Fruit fly (Drosophila melanogaster) whole organism, embryonic: ENCODE data around the gene bor.

ENCODE experiments used
- Asciz ChIP-seq: fragments of 200-800 bp; sonication (Bioruptor generic); optimal IDR thresholded peaks from 2 replicates; lab custom pipeline; 2017; ENCODE audit warnings: missing biosample characterization, mild to moderate bottlenecking, missing genetic modification characterization, missing genetic modification reagents
- Atf6 ChIP-seq: fragments of 200-800 bp; sonication (Bioruptor generic); IDR thresholded peaks from 2 replicates; pipeline ENCODE4 v1.3.6; 2022; ENCODE audit warnings: missing biosample characterization, missing genetic modification characterization
- CG10274 ChIP-seq: fragments of 200-800 bp; sonication (Bioruptor generic); optimal IDR thresholded peaks from 3 replicates; lab custom pipeline; 2017; ENCODE audit warnings: missing biosample characterization, mild to moderate bottlenecking, missing genetic modification characterization
- CG14441 ChIP-seq: fragments of 200-800 bp; sonication (Bioruptor generic); IDR thresholded peaks from 2 replicates; pipeline ENCODE4 v1.3.6; 2022; ENCODE audit warnings: missing biosample characterization, missing genetic modification characterization
- CG14965 ChIP-seq: fragments of 200-800 bp; sonication (Bioruptor generic); optimal IDR thresholded peaks from 2 replicates; lab custom pipeline; 2016; ENCODE audit warnings: missing biosample characterization, missing genetic modification characterization, borderline replicate concordance
- CG16863 ChIP-seq: fragments of 200-800 bp; sonication (Bioruptor generic); optimal IDR thresholded peaks from 3 replicates; lab custom pipeline; 2016; ENCODE audit warnings: missing biosample characterization, missing genetic modification characterization
- CG18764 ChIP-seq: fragments of 200-800 bp; sonication (Bioruptor generic); optimal IDR thresholded peaks from 3 replicates; lab custom pipeline; 2016; ENCODE audit warnings: missing biosample characterization, missing genetic modification characterization
- CG2199 ChIP-seq: fragments of 200-800 bp; sonication (Bioruptor generic); IDR thresholded peaks from 3 replicates; pipeline ENCODE4 v1.3.6; 2022; ENCODE audit warnings: missing biosample characterization, missing genetic modification characterization
- CG2678 ChIP-seq: fragments of 200-800 bp; sonication (Bioruptor generic); optimal IDR thresholded peaks from 3 replicates; lab custom pipeline; 2019; ENCODE audit warnings: missing biosample characterization, mild to moderate bottlenecking, missing genetic modification characterization, moderate library complexity
- CG4820 ChIP-seq: fragments of 200-800 bp; sonication (Bioruptor generic); optimal IDR thresholded peaks from 3 replicates; lab custom pipeline; 2016; ENCODE audit warnings: missing biosample characterization, missing genetic modification characterization
- CG6654 ChIP-seq: fragments of 200-800 bp; sonication (Bioruptor generic); optimal IDR thresholded peaks from 2 replicates; lab custom pipeline; 2017; ENCODE audit warnings: missing biosample characterization, mild to moderate bottlenecking, missing genetic modification characterization
- CG6813 ChIP-seq: fragments of 200-800 bp; sonication (Bioruptor generic); optimal IDR thresholded peaks from 2 replicates; lab custom pipeline; 2017; ENCODE audit warnings: missing biosample characterization, missing genetic modification characterization, mild to moderate bottlenecking, moderate library complexity, missing genetic modification reagents
- CG7987 ChIP-seq: fragments of 200-800 bp; sonication (Bioruptor generic); optimal IDR thresholded peaks from 2 replicates; lab custom pipeline; 2018; ENCODE audit warnings: missing biosample characterization, mild to moderate bottlenecking, missing genetic modification characterization, moderate library complexity
- CG8290 ChIP-seq, 3 experiments: fragments of 200-800 bp; sonication (Bioruptor generic); optimal IDR thresholded peaks; 2 replicates each; lab custom pipeline; 2016 to 2019; ENCODE audit warnings: missing biosample characterization in 3 of 3, missing genetic modification characterization in 3 of 3, mild to moderate bottlenecking in 2 of 3, moderate library complexity in 1 of 3
- CrebB ChIP-seq: fragments of 200-800 bp; sonication (Bioruptor generic); optimal IDR thresholded peaks from 3 replicates; lab custom pipeline; 2018; ENCODE audit warnings: missing biosample characterization, mild to moderate bottlenecking, missing genetic modification characterization
- E2f2 ChIP-seq: fragments of 200-800 bp; sonication (Bioruptor generic); IDR thresholded peaks from 2 replicates; pipeline ENCODE4 v1.3.6; 2022; ENCODE audit warnings: missing biosample characterization, missing genetic modification characterization
- Ets65A ChIP-seq: fragments of 200-800 bp; sonication (Bioruptor generic); peaks from one replicate; lab custom pipeline; 2016; ENCODE audit warnings: missing biosample characterization, missing genetic modification characterization
- Hand ChIP-seq: fragments of 200-800 bp; sonication (Bioruptor generic); optimal IDR thresholded peaks from 2 replicates; lab custom pipeline; 2017; ENCODE audit warnings: mild to moderate bottlenecking, missing biosample characterization, missing genetic modification reagents, missing genetic modification characterization
- Max ChIP-seq: fragments of 200-800 bp; sonication (Bioruptor generic); optimal IDR thresholded peaks from 2 replicates; lab custom pipeline; 2016; ENCODE audit warnings: missing biosample characterization, mild to moderate bottlenecking, missing genetic modification characterization
- Nf-YB ChIP-seq: fragments of 200-800 bp; sonication (Bioruptor generic); optimal IDR thresholded peaks from 3 replicates; lab custom pipeline; 2019; ENCODE audit warnings: missing biosample characterization, mild to moderate bottlenecking, missing genetic modification characterization, moderate library complexity
- Pdp1 ChIP-seq, 2 experiments: fragments of 200-800 bp; sonication (Bioruptor generic); optimal IDR thresholded peaks; 3 replicates each; lab custom pipeline; 2016; ENCODE audit warnings: missing biosample characterization in 2 of 2, missing genetic modification characterization in 2 of 2, mild to moderate bottlenecking in 1 of 2, moderate library complexity in 1 of 2
- Poxn ChIP-seq: fragments of 200-800 bp; sonication (Bioruptor generic); IDR thresholded peaks from 2 replicates; pipeline ENCODE4 v1.3.6; 2022; ENCODE audit warnings: missing biosample characterization, missing genetic modification characterization
- TFAM ChIP-seq: fragments of 200-800 bp; sonication (Bioruptor generic); optimal IDR thresholded peaks from 2 replicates; lab custom pipeline; 2017; ENCODE audit warnings: missing biosample characterization, missing genetic modification characterization, inconsistent platforms
- YL-1 ChIP-seq: fragments of 200-800 bp; sonication (Bioruptor generic); optimal IDR thresholded peaks from 3 replicates; lab custom pipeline; 2017; ENCODE audit warnings: missing biosample characterization, mild to moderate bottlenecking, missing genetic modification characterization
- ac ChIP-seq: fragments of 200-800 bp; sonication (Bioruptor generic); optimal IDR thresholded peaks from 3 replicates; lab custom pipeline; 2017; ENCODE audit warnings: missing biosample characterization, mild to moderate bottlenecking, missing genetic modification characterization
- cad ChIP-seq: fragments of >200 bp; optimal IDR thresholded peaks from 2 replicates; lab custom pipeline; 2017; ENCODE audit warnings: missing biosample characterization, missing genetic modification characterization
- dati ChIP-seq: fragments of 200-800 bp; sonication (Bioruptor generic); IDR thresholded peaks from 2 replicates; pipeline ENCODE4 v1.3.6; 2022; ENCODE audit warnings: missing biosample characterization, missing genetic modification characterization
- ewg ChIP-seq: fragments of 200-800 bp; sonication (Bioruptor generic); optimal IDR thresholded peaks from 3 replicates; lab custom pipeline; 2017; ENCODE audit warnings: mild to moderate bottlenecking, missing biosample characterization, missing genetic modification reagents, missing genetic modification characterization
- gt ChIP-seq: fragments of 200-800 bp; sonication (Bioruptor generic); IDR thresholded peaks from 2 replicates; pipeline ENCODE4 v1.3.6; 2022; ENCODE audit warnings: missing biosample characterization, missing genetic modification characterization
- lab ChIP-seq: fragments of 200-800 bp; sonication (Bioruptor generic); optimal IDR thresholded peaks from 3 replicates; lab custom pipeline; 2017; ENCODE audit warnings: missing biosample characterization, missing genetic modification characterization, mild to moderate bottlenecking, moderate library complexity, missing genetic modification reagents
- maf-S ChIP-seq: fragments of 200-800 bp; sonication (Bioruptor generic); optimal IDR thresholded peaks from 2 replicates; lab custom pipeline; 2016; ENCODE audit warnings: missing biosample characterization, missing genetic modification characterization
- mirr ChIP-seq: fragments of 200-800 bp; sonication (Bioruptor generic); optimal IDR thresholded peaks from 3 replicates; lab custom pipeline; 2018; ENCODE audit warnings: missing biosample characterization, mild to moderate bottlenecking, missing genetic modification characterization
- nom ChIP-seq: fragments of 200-800 bp; sonication (Bioruptor generic); optimal IDR thresholded peaks from 2 replicates; lab custom pipeline; 2017; ENCODE audit warnings: missing biosample characterization, missing genetic modification characterization, mild to moderate bottlenecking, moderate library complexity, missing genetic modification reagents
- pan ChIP-seq, 4 experiments: fragments of >200 bp in 3 of 4; fragments of 200-800 bp in 1 of 4; sonication (Bioruptor generic) in 1 of 4; optimal IDR thresholded peaks in 3 of 4; IDR thresholded peaks in 1 of 4; 2 replicates each; pipeline versions ENCODE4 v1.3.6 to Lab custom; 2017 to 2022; ENCODE audit warnings: missing biosample characterization in 2 of 4, missing genetic modification characterization in 2 of 4, mixed read lengths in 1 of 4
- pb ChIP-seq: fragments of 200-800 bp; sonication (Bioruptor generic); optimal IDR thresholded peaks from 3 replicates; lab custom pipeline; 2016; ENCODE audit warnings: missing biosample characterization, missing genetic modification characterization
- pros ChIP-seq: fragments of 200-800 bp; sonication (Bioruptor generic); optimal IDR thresholded peaks from 3 replicates; lab custom pipeline; 2019; ENCODE audit warnings: missing biosample characterization, mild to moderate bottlenecking, missing genetic modification characterization, moderate library complexity
- run ChIP-seq: fragments of 200-800 bp; sonication (Bioruptor generic); optimal IDR thresholded peaks from 3 replicates; lab custom pipeline; 2018; ENCODE audit warnings: missing biosample characterization, mild to moderate bottlenecking, missing genetic modification characterization
- stwl ChIP-seq: fragments of 200-800 bp; sonication (Bioruptor generic); optimal IDR thresholded peaks from 3 replicates; lab custom pipeline; 2018; ENCODE audit warnings: missing biosample characterization, mild to moderate bottlenecking, missing genetic modification characterization, moderate library complexity
- vnd ChIP-seq: fragments of 200-800 bp; sonication (Bioruptor generic); IDR thresholded peaks from 3 replicates; pipeline ENCODE4 v1.3.6; 2022; ENCODE audit warnings: missing biosample characterization, missing genetic modification characterization; ENCODE audit not compliant: partially characterized antibody
- wor ChIP-seq: fragments of 200-800 bp; sonication (Bioruptor generic); IDR thresholded peaks from 2 replicates; pipeline ENCODE4 v1.3.6; 2022; ENCODE audit warnings: missing biosample characterization, missing genetic modification characterization
- z ChIP-seq: fragments of 200-800 bp; sonication (Bioruptor generic); IDR thresholded peaks from 3 replicates; pipeline ENCODE4 v1.3.6; 2022; ENCODE audit warnings: missing biosample characterization, missing genetic modification characterization

The bor gene

dm6 chr3R:16305185-16305989 is 41.5 kb upstream of the bor start, which contains the start of gene Zip89B (continued):
- TF ChIP-seq run (no peak), mirr (GFP tag; lab: Kevin White, UChicago) (no peak), Max (no peak), ewg (GFP tag; lab: Kevin White, UChicago) (no peak), Nf-YB (no peak), E2f2 (peak; percentile 44), vnd (no peak), pros (GFP tag; lab: Kevin White, UChicago) (no peak), stwl (peak; percentile 47)

- TF ChIP-seq CG8290 (GFP tag; optimal IDR thresholded peaks at IDR 0.05; lab: Kevin White, UChicago), result peak; percentile 53
- peak in 1 of 2 experiments; percentile 58 for TF ChIP-seq CG8290 (tag; optimal IDR thresholded peaks at IDR 0.05; lab: Kevin White, UChicago)
- TF ChIP-seq CG10274 (GFP tag; lab: Kevin White, UChicago), result no peak
- peak; percentile 78 for TF ChIP-seq Ets65A (GFP tag; lab: Kevin White, UChicago)
- TF ChIP-seq stwl, result peak; percentile 81
Measured at dm6 chr3R:16295513-16296123, 31.7 kb upstream of the bor start.

- TF ChIP-seq CG2199 (GFP tag; lab: Robert Waterston, UW) (peak; percentile 17; the same call in 1 of the 3 replicates), dati (GFP tag; lab: Robert Waterston, UW) (0 out of 2 replicates have a peak, but pooled peaks have one; percentile 5), CrebB (tag; lab: Kevin White, UChicago) (no peak), Asciz (GFP tag; lab: Kevin White, UChicago) (no peak), cad (GFP tag; lab: Kevin White, UChicago) (peak; percentile 67), CG14965 (GFP tag; lab: Kevin White, UChicago) (no peak), z (GFP tag; lab: Robert Waterston, UW) (0 out of 3 replicates have a peak, but pooled peaks have one; percentile 32), CG6813 (GFP tag; lab: Kevin White, UChicago) (no peak), CG6654 (GFP tag; lab: Kevin White, UChicago) (peak; percentile 93)
- TF ChIP-seq, all 482 proteins: peak for 5
Measured at dm6 chr3R:16290242-16290824, 26.4 kb upstream of the bor start.

dm6 chr3R:16288714-16289291 is 24.9 kb upstream of the bor start:
- no peak for TF ChIP-seq maf-S
- no peak for TF ChIP-seq CG4820 (GFP tag; lab: Kevin White, UChicago)
- TF ChIP-seq YL-1 (GFP tag; lab: Kevin White, UChicago), result no peak
- peak; percentile 40 for TF ChIP-seq nom (GFP tag; lab: Kevin White, UChicago)
- no peak for TF ChIP-seq pan (optimal IDR thresholded peaks at IDR 0.05; lab: Kevin White, UChicago)
- TF ChIP-seq pan (GFP tag; optimal IDR thresholded peaks at IDR 0.05 in 1 of 2, IDR thresholded peaks at IDR 0.05 in 1 of 2), result peak in 1 of 2 experiments; percentile 20
- TF ChIP-seq CG14441 (GFP tag; lab: Robert Waterston, UW), result no peak
- no peak for TF ChIP-seq Pdp1 (GFP tag; optimal IDR thresholded peaks at IDR 0.05; lab: Kevin White, UChicago)
- no peak for TF ChIP-seq Hand (GFP tag; lab: Kevin White, UChicago)
- TF ChIP-seq CG7987 (GFP tag; lab: Kevin White, UChicago), result no peak
- TF ChIP-seq CG16863 (GFP tag; lab: Kevin White, UChicago), result no peak
- TF ChIP-seq TFAM (GFP tag; lab: Kevin White, UChicago), result no peak
- no peak for TF ChIP-seq CG18764
- no peak for TF ChIP-seq Poxn (GFP tag; lab: Robert Waterston, UW)
- no peak for TF ChIP-seq lab
- no peak for TF ChIP-seq ac (GFP tag; lab: Kevin White, UChicago)
- TF ChIP-seq CG2678 (tag; lab: Kevin White, UChicago), result no peak
- no peak for TF ChIP-seq pb (GFP tag; lab: Kevin White, UChicago)
- TF ChIP-seq gt, result no peak
- no peak for TF ChIP-seq wor (GFP tag; lab: Robert Waterston, UW)
- TF ChIP-seq Atf6 (GFP tag; lab: Robert Waterston, UW), result 0 out of 2 replicates have a peak, but pooled peaks have one; percentile 27
